Worm (Caenorhabditis elegans): Measurements from ENCODE around the gene Y27F2A.10.

ce11 chrII:3209251-3209650 is 37.2 kb upstream of the Y27F2A.10 start, which contains the start of gene ZC239.6:
- TF ChIP-seq nhr-77 (tag; optimal IDR thresholded peaks at IDR 0.05) (no peak), ama-1 (optimal IDR thresholded peaks at IDR 0.05) (peak; percentile 15), nhr-6 (tag; optimal IDR thresholded peaks at IDR 0.05) (no peak), lin-13 (GFP tag; optimal IDR thresholded peaks at IDR 0.05) (no peak)
